Fruit fly (Drosophila melanogaster): ENCODE results near the gene Yod1.

dm6 chr3L:5129199-5129598 is 4.5 kb upstream of the Yod1 start, which contains the start of gene CG4597:
- no peak for TF ChIP-seq psq (optimal IDR thresholded peaks at IDR 0.05)
- no peak for TF ChIP-seq ttk (optimal IDR thresholded peaks at IDR 0.05)
- TF ChIP-seq h (optimal IDR thresholded peaks at IDR 0.05), result no peak
- TF ChIP-seq Sin3A (optimal IDR thresholded peaks at IDR 0.05), result no peak

Measured in Kc167 (cell line).